Worm (Caenorhabditis elegans): Measurements from ENCODE around the gene T07A5.7.

The T07A5.7 gene

DNA sequence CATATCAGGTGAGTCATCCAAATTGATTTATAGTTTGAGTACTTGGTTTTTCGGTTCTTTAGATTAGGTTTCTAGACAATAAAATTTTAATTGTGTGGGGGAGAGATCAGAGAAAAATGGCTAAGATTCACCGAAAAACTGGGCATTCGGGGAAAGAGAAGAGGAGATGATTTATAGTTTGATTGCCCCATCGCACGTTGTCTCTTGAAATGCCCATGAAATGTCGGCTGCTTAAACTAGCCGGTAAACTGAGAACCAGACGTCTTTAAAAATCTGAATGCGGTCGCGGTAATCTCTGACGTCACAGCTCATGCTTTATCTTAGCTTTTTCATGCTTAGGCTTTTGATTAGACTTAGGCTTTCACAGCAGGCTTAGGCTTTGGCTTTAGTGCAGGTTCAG is 14.0 kb downstream of the T07A5.7 start:
- TF ChIP-seq mep-1 (tag; optimal IDR thresholded peaks at IDR 0.05) (no peak), zip-8 (tag; optimal IDR thresholded peaks at IDR 0.05) (no peak), cnd-1 (tag; optimal IDR thresholded peaks at IDR 0.05) (no peak), M03D4.4 (tag; optimal IDR thresholded peaks at IDR 0.05) (no peak), snpc-4 (tag; optimal IDR thresholded peaks at IDR 0.05) (no peak), nhr-76 (tag; optimal IDR thresholded peaks at IDR 0.05) (no peak), ces-1 (GFP tag; optimal IDR thresholded peaks at IDR 0.05) (no peak), unc-62 (GFP tag; optimal IDR thresholded peaks at IDR 0.05) (no peak), unc-39 (tag; optimal IDR thresholded peaks at IDR 0.05) (no peak), pha-4 (tag; optimal IDR thresholded peaks at IDR 0.05) (no peak), nhr-28 (tag; optimal IDR thresholded peaks at IDR 0.05) (no peak), ceh-43 (GFP tag; optimal IDR thresholded peaks at IDR 0.05) (no peak), bed-3 (GFP tag; optimal IDR thresholded peaks at IDR 0.05) (no peak), elt-3 (tag; optimal IDR thresholded peaks at IDR 0.05) (no peak), hlh-1 (tag; optimal IDR thresholded peaks at IDR 0.05) (no peak), nhr-12 (tag; optimal IDR thresholded peaks at IDR 0.05) (no peak), unc-120 (tag; optimal IDR thresholded peaks at IDR 0.05; ENCODE audit: poor library complexity, severe bottlenecking) (no peak), mls-2 (tag; optimal IDR thresholded peaks at IDR 0.05) (no peak), ham-2 (GFP tag; optimal IDR thresholded peaks at IDR 0.05) (no peak)

DNA sequence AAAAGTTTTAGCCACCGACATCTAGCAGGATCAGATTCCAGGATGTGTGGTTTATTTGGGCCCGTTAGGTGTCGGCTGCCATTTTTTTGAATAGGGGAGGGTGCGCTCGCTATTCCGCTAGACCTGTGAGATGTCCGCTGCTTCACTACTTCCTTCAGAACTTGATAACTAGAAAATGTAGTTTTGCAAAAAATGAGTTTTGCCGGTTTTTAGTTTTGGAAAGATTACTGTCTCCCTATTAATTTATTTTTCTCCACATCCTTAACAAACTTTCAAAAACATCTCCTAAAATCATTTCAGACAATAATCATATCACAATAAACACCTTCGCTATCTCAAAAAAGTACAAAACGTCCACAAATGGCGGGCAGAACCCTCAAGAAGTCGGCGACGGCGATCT is 16.1 kb downstream of the T07A5.7 start, which contains the start of gene vglu-2:
TSS of gene vglu-2 (plus strand) at position 301 of the 400 bp plus-strand sequence.
- TF ChIP-seq elt-3 (tag; optimal IDR thresholded peaks at IDR 0.05), result no peak
- TF ChIP-seq nhr-76 (tag; optimal IDR thresholded peaks at IDR 0.05), result no peak
- no peak for TF ChIP-seq unc-120 (tag; optimal IDR thresholded peaks at IDR 0.05; ENCODE audit: poor library complexity, severe bottlenecking)
- no peak for TF ChIP-seq nhr-12 (tag; optimal IDR thresholded peaks at IDR 0.05)
- no peak for TF ChIP-seq ham-2 (GFP tag; optimal IDR thresholded peaks at IDR 0.05)
- TF ChIP-seq nhr-237 (tag; optimal IDR thresholded peaks at IDR 0.05), result no peak
- TF ChIP-seq sem-2 (GFP tag; optimal IDR thresholded peaks at IDR 0.05), result no peak
- no peak for TF ChIP-seq nhr-2 (tag; optimal IDR thresholded peaks at IDR 0.05)
- no peak for TF ChIP-seq sptf-1 (tag; optimal IDR thresholded peaks at IDR 0.05)
- no peak for TF ChIP-seq flh-1 (GFP tag; optimal IDR thresholded peaks at IDR 0.05)
- TF ChIP-seq nhr-28 (tag; optimal IDR thresholded peaks at IDR 0.05), result no peak
- TF ChIP-seq ces-1 (GFP tag; optimal IDR thresholded peaks at IDR 0.05), result no peak
- TF ChIP-seq ztf-11 (tag; optimal IDR thresholded peaks at IDR 0.05), result no peak
- no peak for TF ChIP-seq tbx-8 (GFP tag; optimal IDR thresholded peaks at IDR 0.05)

DNA sequence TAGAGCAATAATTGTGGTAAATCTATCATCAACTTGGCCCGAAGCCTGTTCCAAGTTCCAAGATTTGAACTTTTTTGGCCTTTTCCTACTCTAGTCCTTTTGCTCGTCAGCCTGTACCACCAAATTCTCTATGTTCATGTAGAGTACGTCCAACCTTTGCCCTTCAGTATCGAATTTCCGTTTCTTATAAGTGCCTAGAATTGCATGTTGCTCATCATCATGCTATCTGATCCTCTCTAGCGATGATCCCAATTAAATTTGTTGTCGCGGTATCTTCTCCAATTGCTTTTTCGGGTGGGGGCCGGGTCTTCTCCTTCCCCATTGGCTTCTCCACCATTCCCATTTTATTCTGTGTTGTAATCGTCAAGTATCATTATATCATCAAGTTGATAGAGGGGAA is 17.0 kb downstream of the T07A5.7 start:
- no peak for TF ChIP-seq unc-62 (GFP tag; optimal IDR thresholded peaks at IDR 0.05)
- TF ChIP-seq nhr-237 (tag; optimal IDR thresholded peaks at IDR 0.05), result no peak
- no peak for TF ChIP-seq unc-120 (tag; optimal IDR thresholded peaks at IDR 0.05; ENCODE audit: poor library complexity, severe bottlenecking)
- TF ChIP-seq mls-2 (tag; optimal IDR thresholded peaks at IDR 0.05), result no peak
- TF ChIP-seq lin-32 (GFP tag; optimal IDR thresholded peaks at IDR 0.05), result no peak

DNA sequence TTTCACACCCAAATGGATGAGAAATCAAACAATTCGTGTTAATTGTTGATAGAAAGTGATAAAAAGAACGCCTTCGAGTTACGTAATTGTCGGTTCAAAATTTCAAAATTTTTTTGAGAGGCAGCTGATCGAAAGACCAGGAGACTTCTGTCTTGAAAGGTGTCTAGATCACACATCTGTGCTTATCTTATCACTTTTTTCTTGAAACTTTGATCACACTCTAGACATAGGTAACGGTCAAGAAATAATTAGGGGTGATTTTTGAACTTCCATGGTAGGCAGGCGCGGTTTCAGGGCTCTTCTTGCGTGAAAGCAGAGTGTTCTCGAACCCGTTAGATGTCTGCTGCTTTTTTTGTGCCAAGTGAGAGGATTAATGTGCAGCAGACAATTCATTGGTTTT is 17.6 kb downstream of the T07A5.7 start:
- TF ChIP-seq zip-8 (tag; optimal IDR thresholded peaks at IDR 0.05) (no peak), unc-120 (tag; optimal IDR thresholded peaks at IDR 0.05; ENCODE audit: poor library complexity, severe bottlenecking) (no peak), nhr-76 (tag; optimal IDR thresholded peaks at IDR 0.05) (no peak), elt-3 (tag; optimal IDR thresholded peaks at IDR 0.05) (no peak), cnd-1 (tag; optimal IDR thresholded peaks at IDR 0.05) (no peak), ham-2 (GFP tag; optimal IDR thresholded peaks at IDR 0.05) (no peak), blmp-1 (tag; optimal IDR thresholded peaks at IDR 0.05) (no peak)

DNA sequence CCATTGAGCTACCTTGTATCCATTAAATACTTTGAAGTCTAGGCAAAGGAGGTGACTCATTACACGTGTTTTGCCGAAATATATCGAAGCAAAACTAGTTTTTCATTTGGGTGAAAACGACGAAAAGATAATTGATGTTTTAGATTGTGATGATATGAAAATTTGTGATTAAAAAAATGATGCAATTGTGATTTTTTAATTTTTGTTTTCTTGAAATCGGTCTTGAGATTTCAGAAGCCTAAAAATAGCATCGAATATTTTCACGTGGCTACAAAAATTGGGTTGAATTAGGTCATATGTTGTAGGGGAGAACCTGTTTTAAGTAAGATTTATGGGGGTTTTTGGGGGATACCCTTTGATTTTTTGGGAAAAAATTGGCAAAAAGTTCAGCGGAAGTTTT is 20.4 kb downstream of the T07A5.7 start:
- TF ChIP-seq ham-2 (GFP tag; optimal IDR thresholded peaks at IDR 0.05) (no peak), ces-1 (GFP tag; optimal IDR thresholded peaks at IDR 0.05) (no peak), elt-1 (tag; optimal IDR thresholded peaks at IDR 0.05; ENCODE audit: borderline replicate concordance, insufficient read depth) (no peak), ceh-83 (GFP tag; optimal IDR thresholded peaks at IDR 0.05) (no peak), hlh-1 (tag; optimal IDR thresholded peaks at IDR 0.05) (no peak), ztf-11 (tag; optimal IDR thresholded peaks at IDR 0.05) (no peak), cnd-1 (tag; optimal IDR thresholded peaks at IDR 0.05) (no peak), nhr-12 (tag; optimal IDR thresholded peaks at IDR 0.05) (no peak), flh-1 (GFP tag; optimal IDR thresholded peaks at IDR 0.05) (no peak), bed-3 (GFP tag; optimal IDR thresholded peaks at IDR 0.05) (no peak), ceh-43 (GFP tag; optimal IDR thresholded peaks at IDR 0.05) (no peak)
